Fruit fly (Drosophila melanogaster) whole organism, prepupa: Measurements from ENCODE around the gene Cyp303a1.
A peak's percentile ranks its signal among the peaks of the same experiment; 100 is the strongest.

Source experiments
- CG10631 ChIP-seq: fragments of 200-800 bp; sonication (Bioruptor generic); optimal IDR thresholded peaks from 2 replicates; lab custom pipeline; 2016; ENCODE audit warnings: missing biosample characterization, missing genetic modification characterization
- CG10669 ChIP-seq: fragments of 200-800 bp; sonication (Bioruptor generic); optimal IDR thresholded peaks from 3 replicates; lab custom pipeline; 2018; ENCODE audit warnings: missing biosample characterization, mild to moderate bottlenecking, missing genetic modification characterization, moderate library complexity
- CG11762 ChIP-seq: fragments of 200-800 bp; sonication (Bioruptor generic); optimal IDR thresholded peaks from 3 replicates; lab custom pipeline; 2016; ENCODE audit warnings: missing biosample characterization, missing genetic modification characterization; ENCODE audit not compliant: insufficient read depth
- CG11902 ChIP-seq: fragments of 200-800 bp; sonication (Bioruptor generic); optimal IDR thresholded peaks from 3 replicates; lab custom pipeline; 2016; ENCODE audit warnings: missing biosample characterization, missing genetic modification characterization
- CG15336 ChIP-seq: fragments of 200-800 bp; sonication (Bioruptor generic); IDR thresholded peaks from 2 replicates; pipeline ENCODE4 v1.3.6; 2022; ENCODE audit warnings: missing biosample characterization, missing genetic modification characterization
- CG1621 ChIP-seq: fragments of 200-800 bp; sonication (Bioruptor generic); optimal IDR thresholded peaks from 3 replicates; lab custom pipeline; 2018; ENCODE audit warnings: missing biosample characterization, mild to moderate bottlenecking, missing genetic modification characterization
- CG3032 ChIP-seq: fragments of 200-800 bp; optimal IDR thresholded peaks from 2 replicates; lab custom pipeline; 2019; ENCODE audit warnings: missing biosample characterization, mild to moderate bottlenecking, missing genetic modification characterization, moderate library complexity
- CG31627 ChIP-seq: fragments of 200-800 bp; sonication (Bioruptor generic); optimal IDR thresholded peaks from 3 replicates; lab custom pipeline; 2016; ENCODE audit warnings: missing biosample characterization, missing genetic modification characterization
- CG32006 ChIP-seq: fragments of 200-800 bp; sonication (Bioruptor generic); optimal IDR thresholded peaks from 3 replicates; lab custom pipeline; 2017; ENCODE audit warnings: missing biosample characterization, mild to moderate bottlenecking, missing genetic modification characterization
- CG3919 ChIP-seq: fragments of 200-800 bp; sonication (Bioruptor generic); optimal IDR thresholded peaks from 3 replicates; lab custom pipeline; 2016; ENCODE audit warnings: missing biosample characterization, missing genetic modification characterization
- CG4318 ChIP-seq: fragments of 200-800 bp; sonication (Bioruptor generic); optimal IDR thresholded peaks from 3 replicates; lab custom pipeline; 2017; ENCODE audit warnings: missing biosample characterization, mild to moderate bottlenecking, missing genetic modification characterization
- CG6163 ChIP-seq: fragments of 200-800 bp; sonication (Bioruptor generic); IDR thresholded peaks from 3 replicates; pipeline ENCODE4 v1.3.6; 2022; ENCODE audit warnings: missing biosample characterization, missing genetic modification characterization
- CG6276 ChIP-seq: fragments of 200-800 bp; sonication (Bioruptor generic); optimal IDR thresholded peaks from 2 replicates; lab custom pipeline; 2017; ENCODE audit warnings: missing biosample characterization, mild to moderate bottlenecking, missing genetic modification characterization
- CG6808 ChIP-seq: fragments of 200-800 bp; sonication (Bioruptor generic); optimal IDR thresholded peaks from 3 replicates; lab custom pipeline; 2017; ENCODE audit warnings: missing biosample characterization, missing genetic modification characterization, mild to moderate bottlenecking, moderate library complexity, missing genetic modification reagents
- CG6854 ChIP-seq: fragments of 200-800 bp; sonication (Bioruptor generic); optimal IDR thresholded peaks from 2 replicates; lab custom pipeline; 2017; ENCODE audit warnings: missing biosample characterization, mild to moderate bottlenecking, missing genetic modification characterization
- CG7368 ChIP-seq: fragments of 200-800 bp; sonication (Bioruptor generic); optimal IDR thresholded peaks from 3 replicates; lab custom pipeline; 2016; ENCODE audit warnings: missing biosample characterization, missing genetic modification characterization
- CG8119 ChIP-seq: fragments of 200-800 bp; sonication (Bioruptor generic); IDR thresholded peaks from 3 replicates; pipeline ENCODE4 v1.3.6; 2022; ENCODE audit warnings: missing biosample characterization, missing genetic modification characterization
- CG8319 ChIP-seq: fragments of 200-800 bp; sonication (Bioruptor generic); optimal IDR thresholded peaks from 3 replicates; lab custom pipeline; 2016; ENCODE audit warnings: missing biosample characterization, missing genetic modification characterization
- CG8632 ChIP-seq: fragments of 200-800 bp; sonication (Bioruptor generic); optimal IDR thresholded peaks from 3 replicates; lab custom pipeline; 2016; ENCODE audit warnings: missing biosample characterization, missing genetic modification characterization
- Eip78C ChIP-seq: fragments of 200-800 bp; sonication (Bioruptor generic); peaks from one replicate; lab custom pipeline; 2016; ENCODE audit warnings: missing biosample characterization, missing genetic modification characterization
- Eip93F ChIP-seq: fragments of 200-800 bp; sonication (Bioruptor generic); optimal IDR thresholded peaks from 2 replicates; lab custom pipeline; 2016; ENCODE audit warnings: missing biosample characterization, mild to moderate bottlenecking, missing genetic modification characterization
- Ets96B ChIP-seq: fragments of 200-800 bp; optimal IDR thresholded peaks from 2 replicates; lab custom pipeline; 2019; ENCODE audit warnings: missing biosample characterization, mild to moderate bottlenecking, missing genetic modification characterization, moderate library complexity
- Hr38 ChIP-seq: sonication (Bioruptor generic); optimal IDR thresholded peaks from 2 replicates; lab custom pipeline; 2016; ENCODE audit warnings: missing biosample characterization, missing genetic modification characterization
- Hr39 ChIP-seq: fragments of 200-800 bp; sonication (Bioruptor generic); optimal IDR thresholded peaks from 2 replicates; lab custom pipeline; 2016; ENCODE audit warnings: missing biosample characterization, missing genetic modification characterization
- Hr4 ChIP-seq: fragments of 200-800 bp; sonication (Bioruptor generic); optimal IDR thresholded peaks from 3 replicates; lab custom pipeline; 2016; ENCODE audit warnings: missing biosample characterization, missing genetic modification characterization
- Met ChIP-seq: fragments of 200-800 bp; sonication (Bioruptor generic); optimal IDR thresholded peaks from 3 replicates; lab custom pipeline; 2016; ENCODE audit warnings: missing biosample characterization, missing genetic modification characterization
- OdsH ChIP-seq: fragments of 200-800 bp; sonication (Bioruptor generic); optimal IDR thresholded peaks from 3 replicates; lab custom pipeline; 2016; ENCODE audit warnings: missing biosample characterization, missing genetic modification characterization
- Smox ChIP-seq: fragments of 200-800 bp; sonication (Bioruptor generic); optimal IDR thresholded peaks from 3 replicates; lab custom pipeline; 2016; ENCODE audit warnings: missing biosample characterization, missing genetic modification characterization
- Sox14 ChIP-seq: fragments of 200-800 bp; sonication (Bioruptor generic); optimal IDR thresholded peaks from 3 replicates; lab custom pipeline; 2016; ENCODE audit warnings: missing biosample characterization, missing genetic modification characterization
- achi ChIP-seq: fragments of 200-800 bp; sonication (Bioruptor generic); optimal IDR thresholded peaks from 3 replicates; lab custom pipeline; 2016; ENCODE audit warnings: missing biosample characterization, missing genetic modification characterization
- acj6 ChIP-seq: fragments of 200-800 bp; sonication (Bioruptor generic); optimal IDR thresholded peaks from 3 replicates; lab custom pipeline; 2016; ENCODE audit warnings: missing biosample characterization, missing genetic modification characterization
- cyc ChIP-seq: fragments of 200-800 bp; sonication (Bioruptor generic); optimal IDR thresholded peaks from 3 replicates; lab custom pipeline; 2016; ENCODE audit warnings: missing biosample characterization, missing genetic modification characterization
- dsx ChIP-seq: fragments of 200-800 bp; optimal IDR thresholded peaks from 3 replicates; lab custom pipeline; 2019; ENCODE audit warnings: missing biosample characterization, mild to moderate bottlenecking, missing genetic modification characterization, moderate library complexity; ENCODE audit not compliant: poor library complexity, severe bottlenecking
- esn ChIP-seq: fragments of 200-800 bp; sonication (Bioruptor generic); optimal IDR thresholded peaks from 2 replicates; lab custom pipeline; 2016; ENCODE audit warnings: missing biosample characterization, mild to moderate bottlenecking, missing genetic modification characterization, moderate library complexity
- fd59A ChIP-seq: fragments of 200-800 bp; sonication (Bioruptor generic); optimal IDR thresholded peaks from 2 replicates; lab custom pipeline; 2017; ENCODE audit warnings: missing biosample characterization, mild to moderate bottlenecking, missing genetic modification characterization, missing genetic modification reagents
- fd85E ChIP-seq: fragments of 200-800 bp; sonication (Bioruptor generic); optimal IDR thresholded peaks from 3 replicates; lab custom pipeline; 2016; ENCODE audit warnings: missing biosample characterization, missing genetic modification characterization
- fkh ChIP-seq: fragments of 200-800 bp; sonication (Bioruptor generic); optimal IDR thresholded peaks from 3 replicates; lab custom pipeline; 2017; ENCODE audit warnings: missing biosample characterization, mild to moderate bottlenecking, missing genetic modification characterization, moderate library complexity
- lz ChIP-seq: fragments of 200-800 bp; sonication (Bioruptor generic); optimal IDR thresholded peaks from 3 replicates; lab custom pipeline; 2016; ENCODE audit warnings: missing biosample characterization, missing genetic modification characterization
- pdm3 ChIP-seq: fragments of 200-800 bp; sonication (Bioruptor generic); optimal IDR thresholded peaks from 3 replicates; lab custom pipeline; 2016; ENCODE audit warnings: missing biosample characterization, missing genetic modification characterization
- salr ChIP-seq, 2 experiments: fragments of 200-800 bp; sonication (Bioruptor generic); optimal IDR thresholded peaks; 3 replicates each; lab custom pipeline; 2016 to 2018; ENCODE audit warnings: missing biosample characterization in 2 of 2, missing genetic modification characterization in 2 of 2, mild to moderate bottlenecking in 1 of 2
- topi ChIP-seq: fragments of 200-800 bp; sonication (Bioruptor generic); optimal IDR thresholded peaks from 3 replicates; lab custom pipeline; 2016; ENCODE audit warnings: missing biosample characterization, missing genetic modification characterization
- vri ChIP-seq: fragments of 200-800 bp; sonication (Bioruptor generic); optimal IDR thresholded peaks from 3 replicates; lab custom pipeline; 2016; ENCODE audit warnings: missing biosample characterization, mild to moderate bottlenecking, missing genetic modification characterization

Cyp303a1 gene

DNA sequence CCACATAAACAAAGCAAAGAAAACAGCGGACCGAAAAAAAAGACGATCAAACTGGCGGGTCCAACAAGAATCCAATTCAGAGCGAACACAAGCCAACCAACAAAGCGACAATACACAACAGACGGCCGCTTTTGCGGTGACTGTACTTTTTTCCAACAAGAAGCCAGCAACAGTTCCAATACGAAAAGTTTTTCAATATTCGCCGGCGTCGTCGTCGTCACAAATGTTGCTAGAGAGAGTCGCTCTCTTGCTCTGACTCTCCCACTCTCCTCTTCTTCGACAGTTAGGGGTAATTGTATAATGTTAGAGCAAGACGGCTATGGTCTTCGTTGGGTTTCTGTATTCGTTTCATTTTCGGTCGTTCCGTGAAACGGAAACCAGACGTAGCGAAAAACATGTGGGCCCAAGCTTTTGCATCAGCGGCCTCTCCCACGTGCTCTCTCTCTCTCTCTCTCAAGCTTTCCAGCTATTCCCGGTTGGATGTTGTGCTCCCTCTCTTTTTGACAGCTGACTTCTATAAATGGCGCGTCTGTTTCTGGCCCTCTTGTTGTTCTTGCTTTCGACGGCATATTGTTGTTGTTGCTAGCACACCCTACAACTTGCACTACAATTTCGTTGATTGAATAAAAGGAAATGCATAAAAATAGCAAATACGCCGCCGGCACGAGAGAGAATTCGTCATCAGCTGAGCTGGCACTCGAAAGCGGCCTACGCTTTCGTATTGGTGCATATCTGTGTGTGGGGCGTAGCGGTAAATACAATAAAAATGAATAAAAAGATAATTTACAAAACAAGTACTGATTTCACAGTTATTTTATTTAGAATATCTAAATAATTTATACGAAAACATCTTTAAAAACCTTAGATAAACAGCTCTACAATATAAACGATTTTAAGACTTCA is 24.5 kb upstream of the Cyp303a1 start (continued):
- TF ChIP-seq Ets96B (peak; percentile 53), CG8319 (GFP tag; lab: Kevin White, UChicago) (peak; percentile 64), CG10669 (peak; percentile 11), CG11762 (GFP tag; lab: Kevin White, UChicago) (peak; percentile 26), CG3032 (peak; percentile 32), CG3919 (GFP tag; lab: Kevin White, UChicago) (peak; percentile 82), cyc (GFP tag; lab: Kevin White, UChicago) (peak; percentile 21), Sox14 (GFP tag; lab: Kevin White, UChicago) (no peak), achi (GFP tag; lab: Kevin White, UChicago) (peak; percentile 65), salr (GFP tag; optimal IDR thresholded peaks at IDR 0.05; lab: Kevin White, UChicago) (peak in 1 of 2 experiments; percentile 39), CG8632 (GFP tag; lab: Kevin White, UChicago) (peak; percentile 38), dsx (peak; percentile 61), CG31627 (GFP tag; lab: Kevin White, UChicago) (peak; percentile 23), CG4318 (GFP tag; lab: Kevin White, UChicago) (no peak), fd85E (GFP tag; lab: Kevin White, UChicago) (peak; percentile 60), CG6808 (GFP tag; lab: Kevin White, UChicago) (peak; percentile 71), fd59A (peak; percentile 6), Smox (peak; percentile 57), fkh (GFP tag; lab: Kevin White, UChicago) (peak; percentile 91), acj6 (GFP tag; lab: Kevin White, UChicago) (peak; percentile 34), Hr38 (GFP tag; lab: Kevin White, UChicago) (no peak), CG7368 (peak; percentile 84), CG6854 (peak; percentile 96), CG11902 (GFP tag; lab: Kevin White, UChicago) (no peak), Hr4 (GFP tag; lab: Kevin White, UChicago) (peak; percentile 6), CG8119 (GFP tag; lab: Robert Waterston, UW) (no peak), Eip78C (GFP tag; lab: Kevin White, UChicago) (peak; percentile 91)

DNA sequence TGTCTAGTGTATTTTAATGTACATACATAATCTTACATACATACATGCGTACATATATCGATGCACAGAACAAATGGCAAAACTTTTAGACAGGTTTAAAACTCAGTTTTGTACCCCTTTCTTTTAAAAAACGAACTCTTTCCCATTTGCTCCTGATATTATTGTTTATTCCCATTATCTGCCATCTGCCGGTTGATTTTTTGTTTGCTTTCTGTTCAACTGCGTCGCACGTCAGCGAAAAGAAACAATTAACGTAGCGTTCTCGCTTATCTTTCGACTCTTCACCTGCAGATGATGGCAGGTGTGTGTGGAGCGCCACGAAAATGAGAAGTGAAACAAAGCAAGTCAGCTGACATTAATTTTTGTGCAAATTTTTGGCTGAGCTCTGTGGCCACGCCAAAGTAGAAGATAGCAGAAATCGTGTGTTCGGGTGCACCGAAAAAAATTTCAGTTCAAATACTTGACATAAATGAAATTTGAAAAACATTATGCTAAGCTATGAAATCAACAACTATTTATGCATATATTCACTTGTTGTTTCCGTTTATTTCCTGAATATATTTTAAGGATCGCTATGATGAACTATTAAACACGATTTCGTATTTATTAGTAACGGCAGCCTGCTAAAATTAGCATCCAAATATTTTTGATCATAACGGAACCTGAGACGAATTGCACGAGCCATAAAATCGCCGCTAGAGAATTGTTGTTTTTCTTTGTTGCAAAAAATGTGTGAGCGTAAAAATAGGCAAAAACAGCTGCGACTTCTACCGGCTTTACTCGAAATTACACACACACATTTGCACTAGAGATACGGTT is 23.1 kb upstream of the Cyp303a1 start:
- TF ChIP-seq achi (GFP tag; lab: Kevin White, UChicago) = peak; percentile 34
- peak; percentile 13 for TF ChIP-seq pdm3
- peak; percentile 30 for TF ChIP-seq OdsH (GFP tag; lab: Kevin White, UChicago)
- peak; percentile 50 for TF ChIP-seq fkh (GFP tag; lab: Kevin White, UChicago)
- peak; percentile 22 for TF ChIP-seq CG10631 (GFP tag; lab: Kevin White, UChicago)
- TF ChIP-seq Hr4 (GFP tag; lab: Kevin White, UChicago) = peak; percentile 44
- peak; percentile 15 for TF ChIP-seq Met (GFP tag; lab: Kevin White, UChicago)
- no peak for TF ChIP-seq CG1621 (tag; lab: Kevin White, UChicago)
- TF ChIP-seq lz (GFP tag; lab: Kevin White, UChicago) = peak; percentile 8
- TF ChIP-seq topi = peak; percentile 41
- peak; percentile 27 for TF ChIP-seq cyc (GFP tag; lab: Kevin White, UChicago)
- TF ChIP-seq CG6163 (GFP tag; lab: Robert Waterston, UW) = no peak
- peak; percentile 53 for TF ChIP-seq Eip78C (GFP tag; lab: Kevin White, UChicago)
- TF ChIP-seq CG31627 (GFP tag; lab: Kevin White, UChicago) = peak; percentile 41
- peak; percentile 8 for TF ChIP-seq CG3919 (GFP tag; lab: Kevin White, UChicago)
- TF ChIP-seq acj6 (GFP tag; lab: Kevin White, UChicago) = peak; percentile 30
- TF ChIP-seq Hr39 (GFP tag; lab: Kevin White, UChicago) = no peak
- TF ChIP-seq CG6276 (GFP tag; lab: Kevin White, UChicago) = peak; percentile 58
- TF ChIP-seq esn (GFP tag; lab: Kevin White, UChicago) = peak; percentile 50
- peak; percentile 69 for TF ChIP-seq CG32006 (GFP tag; lab: Kevin White, UChicago)
- peak; percentile 20 for TF ChIP-seq Eip93F (GFP tag; lab: Kevin White, UChicago)
- no peak for TF ChIP-seq vri (GFP tag; lab: Kevin White, UChicago)
- TF ChIP-seq CG15336 (GFP tag; lab: Robert Waterston, UW) = no peak
